Worm (Caenorhabditis elegans) whole organism, midembryonic: ENCODE data around the gene W01D2.3.

Experiments used
- flt-1 ChIP-seq: fragments of 200-800 bp; sonication (Bioruptor generic); IDR thresholded peaks from 2 replicates; pipeline ENCODE4 v1.3.6; 2022; ENCODE audit warnings: missing genetic modification characterization, missing compliant biosample characterization
- med-1 ChIP-seq: sonication (generic microtip); optimal IDR thresholded peaks from 2 replicates; lab custom pipeline; 2017; ENCODE audit warnings: missing genetic modification characterization, mild to moderate bottlenecking, missing compliant biosample characterization, antibody characterized with exemption, missing genetic modification reagents; ENCODE audit not compliant: insufficient read depth
- ref-1 ChIP-seq: fragments of 200-800 bp; sonication (Bioruptor generic); conservative IDR thresholded peaks from 2 replicates; pipeline ENCODE4 v1.3.6; 2022; ENCODE audit warnings: missing genetic modification reagents, missing genetic modification characterization, missing compliant biosample characterization
- tab-1 ChIP-seq: fragments of 200-800 bp; sonication (Bioruptor generic); IDR thresholded peaks from 2 replicates; pipeline ENCODE4 v1.3.6; 2022; ENCODE audit warnings: missing genetic modification characterization, missing compliant biosample characterization
- ztf-23 ChIP-seq: fragments of 200-800 bp; sonication (Bioruptor generic); IDR thresholded peaks from 2 replicates; pipeline ENCODE4 v1.3.6; 2022; ENCODE audit warnings: missing genetic modification reagents, missing genetic modification characterization, missing compliant biosample characterization
- ztf-29 ChIP-seq: fragments of 200-800 bp; sonication (Bioruptor generic); IDR thresholded peaks from 2 replicates; pipeline ENCODE4 v1.3.6; 2022; ENCODE audit warnings: missing genetic modification reagents, missing genetic modification characterization, missing compliant biosample characterization

- TF ChIP-seq ztf-29 (GFP tag; lab: Robert Waterston, UW) (no peak), flt-1 (GFP tag; lab: Robert Waterston, UW) (no peak), ref-1 (GFP tag; lab: Robert Waterston, UW) (no peak), med-1 (GFP tag; lab: Kevin White, UChicago) (no peak), tab-1 (no peak), ztf-23 (GFP tag; lab: Robert Waterston, UW) (no peak)
These were observed 14.3 kb upstream of the W01D2.3 start, which contains the start of gene nhr-61 for ce11 chrII:14818376-14818775.
